Worm (Caenorhabditis elegans) whole organism, young adult: Measurements from ENCODE around the gene F21H7.2.
A peak's percentile ranks its signal among the peaks of the same experiment; 100 is the strongest.

Experiments
- B0019.2 ChIP-seq: fragments of 200-800 bp; sonication (Bioruptor generic); conservative IDR thresholded peaks from 2 replicates; pipeline ENCODE4 v1.3.6; 2022; ENCODE audit warnings: missing genetic modification reagents, missing genetic modification characterization, missing compliant biosample characterization
- B0336.3 ChIP-seq: fragments of 200-800 bp; sonication (Bioruptor generic); IDR thresholded peaks from 2 replicates; pipeline ENCODE4 v1.3.6; 2022; ENCODE audit warnings: missing genetic modification characterization, missing compliant biosample characterization
- C06A6.2 ChIP-seq: fragments of 200-800 bp; sonication (Bioruptor generic); conservative IDR thresholded peaks from 2 replicates; pipeline ENCODE4 v1.3.6; 2022; ENCODE audit warnings: missing genetic modification characterization, missing compliant biosample characterization
- F37B4.10 ChIP-seq: fragments of 200-800 bp; sonication (Bioruptor generic); IDR thresholded peaks from 2 replicates; pipeline ENCODE4 v1.3.6; 2022; ENCODE audit warnings: missing genetic modification characterization, missing compliant biosample characterization
- F49E8.2 ChIP-seq: sonication (generic microtip); optimal IDR thresholded peaks from 3 replicates; lab custom pipeline; 2017; ENCODE audit warnings: missing genetic modification characterization, mild to moderate bottlenecking, missing compliant biosample characterization, antibody characterized with exemption, moderate library complexity; ENCODE audit not compliant: insufficient read depth
- F52B5.7 ChIP-seq: sonication (generic microtip); optimal IDR thresholded peaks from 2 replicates; lab custom pipeline; 2016; ENCODE audit warnings: mild to moderate bottlenecking, missing genetic modification characterization, missing compliant biosample characterization
- K11D2.4 ChIP-seq: fragments of 200-800 bp; sonication (Bioruptor generic); IDR thresholded peaks from 2 replicates; pipeline ENCODE4 v1.3.6; 2022; ENCODE audit warnings: missing genetic modification reagents, missing genetic modification characterization, missing compliant biosample characterization
- Y53F4B.3 ChIP-seq: fragments of 200-800 bp; sonication (Bioruptor generic); IDR thresholded peaks from 2 replicates; pipeline ENCODE4 v1.3.6; 2022; ENCODE audit warnings: missing genetic modification reagents, missing genetic modification characterization, missing compliant biosample characterization
- Y53G8AR.9 ChIP-seq: fragments of 200-800 bp; sonication (Bioruptor generic); conservative IDR thresholded peaks from 2 replicates; pipeline ENCODE4 v1.3.6; 2022; ENCODE audit warnings: missing genetic modification reagents, missing genetic modification characterization, missing compliant biosample characterization
- Y56A3A.18 ChIP-seq: fragments of 200-800 bp; sonication (Bioruptor generic); IDR thresholded peaks from 2 replicates; pipeline ENCODE4 v1.3.6; 2022; ENCODE audit warnings: missing genetic modification reagents, missing genetic modification characterization, missing compliant biosample characterization
- aptf-2 ChIP-seq: fragments of 200-800 bp; sonication (Bioruptor generic); conservative IDR thresholded peaks from 2 replicates; pipeline ENCODE4 v1.3.6; 2022; ENCODE audit warnings: missing genetic modification reagents, missing genetic modification characterization, missing compliant biosample characterization
- athp-1 ChIP-seq: sonication (generic microtip); optimal IDR thresholded peaks from 2 replicates; lab custom pipeline; 2017; ENCODE audit warnings: mild to moderate bottlenecking, missing genetic modification characterization, missing compliant biosample characterization
- attf-6 ChIP-seq: fragments of 200-800 bp; sonication (Bioruptor generic); IDR thresholded peaks from 2 replicates; pipeline ENCODE4 v1.3.6; 2022; ENCODE audit warnings: missing genetic modification reagents, missing genetic modification characterization, missing compliant biosample characterization
- bed-1 ChIP-seq: fragments of 200-800 bp; sonication (Bioruptor generic); IDR thresholded peaks from 2 replicates; pipeline ENCODE4 v1.3.6; 2022; ENCODE audit warnings: missing genetic modification reagents, missing genetic modification characterization, missing compliant biosample characterization
- bed-2 ChIP-seq: fragments of 200-800 bp; sonication (Bioruptor generic); IDR thresholded peaks from 2 replicates; pipeline ENCODE4 v1.3.6; 2022; ENCODE audit warnings: missing genetic modification reagents, missing genetic modification characterization, missing compliant biosample characterization
- ceh-100 ChIP-seq: fragments of 200-800 bp; sonication (Bioruptor generic); IDR thresholded peaks from 2 replicates; pipeline ENCODE4 v1.3.6; 2022; ENCODE audit warnings: missing genetic modification reagents, missing genetic modification characterization, missing compliant biosample characterization
- ceh-27 ChIP-seq: fragments of 200-800 bp; sonication (Bioruptor generic); optimal IDR thresholded peaks from 2 replicates; lab custom pipeline; 2018; ENCODE audit warnings: mild to moderate bottlenecking, missing genetic modification characterization, moderate library complexity, missing compliant biosample characterization
- ceh-40 ChIP-seq: fragments of 200-800 bp; sonication (Bioruptor generic); IDR thresholded peaks from 2 replicates; pipeline ENCODE4 v1.3.6; 2022; ENCODE audit warnings: missing genetic modification characterization, missing compliant biosample characterization
- die-1 ChIP-seq: sonication (generic microtip); optimal IDR thresholded peaks from 2 replicates; lab custom pipeline; 2016; ENCODE audit warnings: missing genotype, mild to moderate bottlenecking, missing genetic modification characterization, missing compliant biosample characterization
- egl-44 ChIP-seq: fragments of 200-800 bp; sonication (Bioruptor generic); IDR thresholded peaks from 2 replicates; pipeline ENCODE4 v1.3.6; 2022; ENCODE audit warnings: missing genetic modification reagents, missing genetic modification characterization, missing compliant biosample characterization
- egrh-3 ChIP-seq: fragments of 200-800 bp; sonication (Bioruptor generic); IDR thresholded peaks from 2 replicates; pipeline ENCODE4 v1.3.6; 2022; ENCODE audit warnings: missing genetic modification reagents, missing genetic modification characterization, missing compliant biosample characterization
- ekl-4 ChIP-seq: fragments of 200-800 bp; sonication (Bioruptor generic); IDR thresholded peaks from 2 replicates; pipeline ENCODE4 v1.3.6; 2022; ENCODE audit warnings: missing genetic modification reagents, missing genetic modification characterization, missing compliant biosample characterization
- ets-4 ChIP-seq: fragments of 200-800 bp; sonication (Bioruptor generic); optimal IDR thresholded peaks from 2 replicates; lab custom pipeline; 2018; ENCODE audit warnings: mild to moderate bottlenecking, missing genetic modification characterization, missing compliant biosample characterization
- him-1 ChIP-seq: sonication (generic microtip); optimal IDR thresholded peaks from 2 replicates; lab custom pipeline; 2016; ENCODE audit warnings: missing genotype, missing genetic modification reagents, missing genetic modification characterization, missing compliant biosample characterization
- hrde-1 ChIP-seq: sonication (generic microtip); optimal IDR thresholded peaks from 2 replicates; lab custom pipeline; 2016; ENCODE audit warnings: missing genetic modification characterization, mild to moderate bottlenecking, missing compliant biosample characterization, moderate library complexity, missing genotype, missing genetic modification reagents, borderline replicate concordance
- lin-35 ChIP-seq, 3 experiments: fragments of 150-350 bp in 2 of 3; sonication (generic microtip) in 1 of 3; optimal IDR thresholded peaks; 2 replicates each; lab custom pipeline; 2014 to 2018; ENCODE audit warnings: missing biosample characterization in 3 of 3, missing genetic modification characterization in 3 of 3, missing genetic modification reagents in 3 of 3
- lin-40 ChIP-seq: sonication (generic microtip); optimal IDR thresholded peaks from 2 replicates; lab custom pipeline; 2016; ENCODE audit warnings: missing genetic modification characterization, mild to moderate bottlenecking, missing compliant biosample characterization, missing genotype, missing genetic modification reagents
- lin-54 ChIP-seq: fragments of 200-800 bp; sonication (Bioruptor generic); optimal IDR thresholded peaks from 2 replicates; lab custom pipeline; 2018; ENCODE audit warnings: mild to moderate bottlenecking, missing genetic modification characterization, missing compliant biosample characterization
- lsl-1 ChIP-seq: fragments of 200-800 bp; sonication (Bioruptor generic); optimal IDR thresholded peaks from 2 replicates; lab custom pipeline; 2018; ENCODE audit warnings: mild to moderate bottlenecking, missing genetic modification characterization, moderate library complexity, missing compliant biosample characterization
- lsy-27 ChIP-seq: sonication (generic microtip); optimal IDR thresholded peaks from 2 replicates; lab custom pipeline; 2017; ENCODE audit warnings: missing genetic modification characterization, mild to moderate bottlenecking, missing compliant biosample characterization, antibody characterized with exemption, missing genotype, borderline replicate concordance; ENCODE audit not compliant: insufficient read depth
- madf-6 ChIP-seq: fragments of 200-800 bp; sonication (Bioruptor generic); IDR thresholded peaks from 2 replicates; pipeline ENCODE4 v1.3.6; 2022; ENCODE audit warnings: missing genetic modification reagents, missing genetic modification characterization, missing compliant biosample characterization
- mel-28 ChIP-seq: sonication (generic microtip); optimal IDR thresholded peaks from 2 replicates; lab custom pipeline; 2016; ENCODE audit warnings: borderline replicate concordance, mild to moderate bottlenecking, missing genetic modification characterization, missing compliant biosample characterization
- nfya-2 ChIP-seq: fragments of 200-800 bp; sonication (Bioruptor generic); IDR thresholded peaks from 2 replicates; pipeline ENCODE4 v1.3.6; 2022; ENCODE audit warnings: missing genetic modification reagents, missing genetic modification characterization, missing compliant biosample characterization
- nfyb-1 ChIP-seq: fragments of 200-800 bp; sonication (Bioruptor generic); IDR thresholded peaks from 2 replicates; pipeline ENCODE4 v1.3.6; 2022; ENCODE audit warnings: missing genetic modification reagents, missing genetic modification characterization, missing compliant biosample characterization
- nhr-179 ChIP-seq: sonication (generic microtip); optimal IDR thresholded peaks from 2 replicates; lab custom pipeline; 2016; ENCODE audit warnings: mild to moderate bottlenecking, missing genetic modification characterization, missing compliant biosample characterization
- nhr-27 ChIP-seq: fragments of 200-800 bp; sonication (Bioruptor generic); optimal IDR thresholded peaks from 2 replicates; lab custom pipeline; 2018; ENCODE audit warnings: mild to moderate bottlenecking, missing genetic modification characterization, moderate library complexity, missing compliant biosample characterization
- pbrm-1 ChIP-seq: fragments of 200-800 bp; sonication (Bioruptor generic); IDR thresholded peaks from 2 replicates; pipeline ENCODE4 v1.3.6; 2022; ENCODE audit warnings: missing genetic modification reagents, missing genetic modification characterization, missing compliant biosample characterization
- rpc-1 ChIP-seq, 2 experiments: fragments of 150-350 bp in 1 of 2; sonication (generic microtip) in 1 of 2; optimal IDR thresholded peaks; 2 replicates each; lab custom pipeline; 2014 to 2018; ENCODE audit warnings: missing biosample characterization in 1 of 2, missing genetic modification characterization in 1 of 2, missing genetic modification reagents in 1 of 2, missing genotype in 1 of 2
- snpc-4 ChIP-seq, 5 experiments: fragments of 150-350 bp in 1 of 5; sonication (generic microtip) in 4 of 5; optimal IDR thresholded peaks; 2 replicates each; lab custom pipeline; 2014 to 2018; ENCODE audit warnings: missing genetic modification characterization in 5 of 5, missing biosample characterization in 3 of 5, antibody characterized with exemption in 2 of 5, mild to moderate bottlenecking in 2 of 5, missing compliant biosample characterization in 2 of 5, missing genotype in 2 of 5, moderate library complexity in 2 of 5, missing genetic modification reagents in 1 of 5
- sptf-2 ChIP-seq: fragments of 200-800 bp; sonication (Bioruptor generic); optimal IDR thresholded peaks from 2 replicates; lab custom pipeline; 2018; ENCODE audit warnings: mild to moderate bottlenecking, missing genetic modification characterization, missing compliant biosample characterization
- tbx-9 ChIP-seq: sonication (generic microtip); optimal IDR thresholded peaks from 2 replicates; lab custom pipeline; 2016; ENCODE audit warnings: borderline replicate concordance, missing genetic modification characterization, inconsistent platforms, missing compliant biosample characterization
- unc-130 ChIP-seq: sonication (generic microtip); optimal IDR thresholded peaks from 2 replicates; lab custom pipeline; 2016; ENCODE audit warnings: missing genetic modification reagents, missing genetic modification characterization, missing compliant biosample characterization
- unc-62 ChIP-seq: fragments of 150-350 bp; optimal IDR thresholded peaks from 2 replicates; lab custom pipeline; 2014; ENCODE audit warnings: missing biosample characterization, missing genetic modification reagents, missing genetic modification characterization
- zfh-2 ChIP-seq: fragments of 200-800 bp; sonication (Bioruptor generic); conservative IDR thresholded peaks from 2 replicates; pipeline ENCODE4 v1.3.6; 2022; ENCODE audit warnings: missing genetic modification reagents, missing genetic modification characterization, missing compliant biosample characterization
- ztf-18 ChIP-seq: sonication (generic microtip); optimal IDR thresholded peaks from 2 replicates; lab custom pipeline; 2016; ENCODE audit warnings: missing genotype, mild to moderate bottlenecking, missing genetic modification characterization, missing compliant biosample characterization

F21H7.2 gene

DNA sequence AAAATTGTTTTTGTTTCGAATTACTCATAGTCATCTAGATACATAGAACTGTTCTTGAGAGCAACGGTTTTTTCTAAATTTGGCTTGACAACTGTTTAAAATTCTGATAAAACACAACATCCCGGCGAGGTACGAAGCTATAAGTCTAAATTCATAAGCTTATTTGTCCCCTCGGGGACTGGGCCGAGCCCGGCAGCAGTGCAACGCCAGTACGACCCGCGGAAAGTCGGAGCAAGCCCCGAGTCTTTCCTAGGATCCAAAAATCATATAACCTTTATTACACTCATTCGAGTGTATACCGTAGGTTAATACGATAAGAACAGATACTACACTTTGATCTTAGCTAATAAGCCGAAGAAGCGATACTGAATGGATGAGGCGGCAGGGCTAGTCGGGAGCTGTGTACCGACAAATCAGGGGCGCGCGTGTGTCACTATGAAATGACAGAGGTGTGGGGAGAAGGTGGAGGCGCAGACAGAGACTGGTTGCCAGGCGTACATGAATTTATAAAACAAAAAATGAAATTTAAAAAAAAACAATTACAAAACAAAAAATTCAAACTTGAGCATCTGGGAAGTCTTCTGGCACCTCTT lies 4.2 kb downstream of the F21H7.2 start (continued):
- TF ChIP-seq lin-40 (no peak), zfh-2 (GFP tag; lab: Robert Waterston, UW) (0 out of 2 replicates have a peak, but pooled peaks have one; percentile 20), C06A6.2 (GFP tag; lab: Robert Waterston, UW) (no peak), rpc-1 (optimal IDR thresholded peaks at IDR 0.05; lab: Kevin White, UChicago) (no peak), rpc-1 (tag; optimal IDR thresholded peaks at IDR 0.05; lab: Kevin White, UChicago) (peak; percentile 3), mel-28 (no peak), F37B4.10 (GFP tag; lab: Robert Waterston, UW) (no peak), lsy-27 (tag; lab: Kevin White, UChicago) (peak; percentile 21), ztf-18 (peak; percentile 27), snpc-4 (GFP tag; optimal IDR thresholded peaks at IDR 0.05; lab: Kevin White, UChicago) (peak; percentile 89), snpc-4 (tag; optimal IDR thresholded peaks at IDR 0.05; lab: Kevin White, UChicago) (peak; percentile 82 to 97 (median 92)), egl-44 (GFP tag; lab: Robert Waterston, UW) (0 out of 2 replicates have a peak, but pooled peaks have one; percentile 52), die-1 (tag; lab: Kevin White, UChicago) (peak; percentile 45), B0019.2 (GFP tag; lab: Robert Waterston, UW) (no peak), nhr-179 (tag; lab: Kevin White, UChicago) (no peak), ceh-40 (no peak), F52B5.7 (no peak), unc-62 (GFP tag; lab: Kevin White, UChicago) (no peak), ets-4 (no peak), hrde-1 (tag; lab: Kevin White, UChicago) (no peak), F49E8.2 (tag; lab: Kevin White, UChicago) (peak; percentile 62), lin-54 (GFP tag; lab: Kevin White, UChicago) (peak; percentile 16), Y53G8AR.9 (0 out of 2 replicates have a peak, but pooled peaks have one; percentile 44), egrh-3 (0 out of 2 replicates have a peak, but pooled peaks have one; percentile 28), nfyb-1 (GFP tag; lab: Robert Waterston, UW) (peak; percentile 42; the same call in 1 of the 2 replicates), attf-6 (GFP tag; lab: Robert Waterston, UW) (peak; percentile 96), lsl-1 (GFP tag; lab: Kevin White, UChicago) (peak; percentile 64), aptf-2 (GFP tag; lab: Robert Waterston, UW) (0 out of 2 replicates have a peak, but pooled peaks have one; percentile 29), him-1 (no peak), pbrm-1 (GFP tag; lab: Robert Waterston, UW) (peak; percentile 86), athp-1 (tag; lab: Kevin White, UChicago) (no peak), bed-1 (GFP tag; lab: Robert Waterston, UW) (no peak), ekl-4 (GFP tag; lab: Robert Waterston, UW) (peak; percentile 65), sptf-2 (GFP tag; lab: Kevin White, UChicago) (no peak), Y53F4B.3 (GFP tag; lab: Robert Waterston, UW) (no peak), nhr-27 (tag; lab: Kevin White, UChicago) (no peak), ceh-100 (GFP tag; lab: Robert Waterston, UW) (peak; percentile 40; the same call in 1 of the 2 replicates), bed-2 (GFP tag; lab: Robert Waterston, UW) (no peak), Y56A3A.18 (GFP tag; lab: Robert Waterston, UW) (0 out of 2 replicates have a peak, but pooled peaks have one; percentile 40), B0336.3 (GFP tag; lab: Robert Waterston, UW) (peak; percentile 65), nfya-2 (GFP tag; lab: Robert Waterston, UW) (no peak), K11D2.4 (GFP tag; lab: Robert Waterston, UW) (no peak), madf-6 (GFP tag; lab: Robert Waterston, UW) (peak; percentile 73), lin-35 (GFP tag; optimal IDR thresholded peaks at IDR 0.05; lab: Kevin White, UChicago) (no peak), unc-130 (GFP tag; lab: Kevin White, UChicago) (peak; percentile 13), ceh-27 (GFP tag; lab: Kevin White, UChicago) (no peak), tbx-9 (tag; lab: Kevin White, UChicago) (no peak)
